Fruit fly (Drosophila melanogaster) whole organism, embryonic: ENCODE data around the gene tj.

Experiments used
- Adf1 ChIP-seq: fragments of 200-800 bp; sonication (Bioruptor generic); IDR thresholded peaks from 2 replicates; pipeline ENCODE4 v1.3.6; 2022; ENCODE audit warnings: missing biosample characterization, missing genetic modification characterization
- B-H1 ChIP-seq: fragments of 200-800 bp; sonication (Bioruptor generic); IDR thresholded peaks from 3 replicates; pipeline ENCODE4 v1.3.6; 2022; ENCODE audit warnings: missing biosample characterization, missing genetic modification characterization
- BEAF-32 ChIP-seq: fragments of 200-800 bp; sonication (Bioruptor generic); optimal IDR thresholded peaks from 3 replicates; lab custom pipeline; 2017; ENCODE audit warnings: missing biosample characterization, missing genetic modification characterization, mild to moderate bottlenecking, moderate library complexity, missing genetic modification reagents
- BtbVII ChIP-seq: fragments of 200-800 bp; sonication (Bioruptor generic); optimal IDR thresholded peaks from 3 replicates; lab custom pipeline; 2017; ENCODE audit warnings: missing biosample characterization, mild to moderate bottlenecking, missing genetic modification characterization
- CG10366 ChIP-seq: fragments of 200-800 bp; sonication (Bioruptor generic); IDR thresholded peaks from 2 replicates; pipeline ENCODE4 v1.3.6; 2022; ENCODE audit warnings: missing biosample characterization, missing genetic modification characterization
- CG11247 ChIP-seq: fragments of 200-800 bp; sonication (Bioruptor generic); IDR thresholded peaks from 2 replicates; pipeline ENCODE4 v1.3.6; 2022; ENCODE audit warnings: missing biosample characterization, missing genetic modification characterization
- CG11398 ChIP-seq: fragments of 200-800 bp; sonication (Bioruptor generic); optimal IDR thresholded peaks from 2 replicates; lab custom pipeline; 2016; ENCODE audit warnings: missing biosample characterization, missing genetic modification characterization
- CG12155 ChIP-seq: fragments of 200-800 bp; sonication (Bioruptor generic); optimal IDR thresholded peaks from 3 replicates; lab custom pipeline; 2016; ENCODE audit warnings: missing biosample characterization, missing genetic modification characterization
- CG13123 ChIP-seq: fragments of 200-800 bp; sonication (Bioruptor generic); optimal IDR thresholded peaks from 2 replicates; lab custom pipeline; 2016; ENCODE audit warnings: missing biosample characterization, missing genetic modification characterization
- CG13894 ChIP-seq: fragments of 200-800 bp; sonication (Bioruptor generic); optimal IDR thresholded peaks from 3 replicates; lab custom pipeline; 2018; ENCODE audit warnings: missing biosample characterization, mild to moderate bottlenecking, missing genetic modification characterization, moderate library complexity
- CG17359 ChIP-seq: fragments of 200-800 bp; sonication (Bioruptor generic); optimal IDR thresholded peaks from 3 replicates; lab custom pipeline; 2018; ENCODE audit warnings: missing biosample characterization, mild to moderate bottlenecking, missing genetic modification characterization, moderate library complexity
- CG17612 ChIP-seq: fragments of 200-800 bp; sonication (Bioruptor generic); IDR thresholded peaks from 2 replicates; pipeline ENCODE4 v1.3.6; 2022; ENCODE audit warnings: missing biosample characterization, missing genetic modification characterization
- CG18011 ChIP-seq: fragments of 200-800 bp; sonication (Bioruptor generic); optimal IDR thresholded peaks from 2 replicates; lab custom pipeline; 2017; ENCODE audit warnings: missing biosample characterization, missing genetic modification characterization, mild to moderate bottlenecking, moderate library complexity, missing genotype
- CG18764 ChIP-seq: fragments of 200-800 bp; sonication (Bioruptor generic); optimal IDR thresholded peaks from 3 replicates; lab custom pipeline; 2016; ENCODE audit warnings: missing biosample characterization, missing genetic modification characterization
- CG2116 ChIP-seq: fragments of 200-800 bp; sonication (Bioruptor generic); optimal IDR thresholded peaks from 3 replicates; lab custom pipeline; 2018; ENCODE audit warnings: missing biosample characterization, mild to moderate bottlenecking, missing genetic modification characterization
- CG2120 ChIP-seq: fragments of 200-800 bp; sonication (Bioruptor generic); optimal IDR thresholded peaks from 3 replicates; lab custom pipeline; 2016; ENCODE audit warnings: missing biosample characterization, missing genetic modification characterization
- CG3065 ChIP-seq: fragments of 200-800 bp; sonication (Bioruptor generic); optimal IDR thresholded peaks from 2 replicates; lab custom pipeline; 2016; ENCODE audit warnings: missing biosample characterization, missing genetic modification characterization
- CG3995 ChIP-seq: fragments of 200-800 bp; sonication (Bioruptor generic); optimal IDR thresholded peaks from 3 replicates; lab custom pipeline; 2016; ENCODE audit warnings: missing biosample characterization, missing genetic modification characterization
- CG7271 ChIP-seq: fragments of 200-800 bp; sonication (Bioruptor generic); optimal IDR thresholded peaks from 2 replicates; lab custom pipeline; 2018; ENCODE audit warnings: missing biosample characterization, mild to moderate bottlenecking, missing genetic modification characterization, moderate library complexity
- CG7786 ChIP-seq: fragments of 200-800 bp; sonication (Bioruptor generic); optimal IDR thresholded peaks from 2 replicates; lab custom pipeline; 2016; ENCODE audit warnings: missing biosample characterization, missing genetic modification characterization
- CG8388 ChIP-seq: fragments of 200-800 bp; sonication (Bioruptor generic); optimal IDR thresholded peaks from 2 replicates; lab custom pipeline; 2019; ENCODE audit warnings: missing biosample characterization, mild to moderate bottlenecking, missing genetic modification characterization, moderate library complexity
- Dp ChIP-seq: fragments of 200-800 bp; sonication (Bioruptor generic); optimal IDR thresholded peaks from 2 replicates; lab custom pipeline; 2018; ENCODE audit warnings: missing biosample characterization, mild to moderate bottlenecking, missing genetic modification characterization, moderate library complexity
- GATAe ChIP-seq: fragments of 200-800 bp; sonication (Bioruptor generic); conservative IDR thresholded peaks from 2 replicates; pipeline ENCODE4 v1.3.6; 2022; ENCODE audit warnings: missing biosample characterization, missing genetic modification characterization
- HLHmδ ChIP-seq: fragments of 200-800 bp; sonication (Bioruptor generic); optimal IDR thresholded peaks from 2 replicates; lab custom pipeline; 2018; ENCODE audit warnings: missing biosample characterization, mild to moderate bottlenecking, missing genetic modification characterization, moderate library complexity
- Lim3 ChIP-seq: fragments of 200-800 bp; sonication (Bioruptor generic); IDR thresholded peaks from 2 replicates; pipeline ENCODE4 v1.3.6; 2022; ENCODE audit warnings: missing biosample characterization, missing genetic modification characterization
- Mad ChIP-seq: fragments of 200-800 bp; sonication (Bioruptor generic); optimal IDR thresholded peaks from 2 replicates; lab custom pipeline; 2016; ENCODE audit warnings: missing biosample characterization, missing genetic modification characterization
- Spps ChIP-seq: fragments of 200-800 bp; sonication (Bioruptor generic); optimal IDR thresholded peaks from 2 replicates; lab custom pipeline; 2018; ENCODE audit warnings: missing biosample characterization, mild to moderate bottlenecking, missing genetic modification characterization
- Sry-β ChIP-seq: fragments of 200-800 bp; sonication (Bioruptor generic); optimal IDR thresholded peaks from 2 replicates; lab custom pipeline; 2018; ENCODE audit warnings: missing biosample characterization, mild to moderate bottlenecking, missing genetic modification characterization, moderate library complexity
- ac ChIP-seq: fragments of 200-800 bp; sonication (Bioruptor generic); optimal IDR thresholded peaks from 3 replicates; lab custom pipeline; 2017; ENCODE audit warnings: missing biosample characterization, mild to moderate bottlenecking, missing genetic modification characterization
- croc ChIP-seq: fragments of 200-800 bp; sonication (Bioruptor generic); conservative IDR thresholded peaks from 3 replicates; pipeline ENCODE4 v1.3.6; 2022; ENCODE audit warnings: missing biosample characterization, missing genetic modification characterization
- crol ChIP-seq: fragments of 200-800 bp; sonication (Bioruptor generic); IDR thresholded peaks from 2 replicates; pipeline ENCODE4 v1.3.6; 2022; ENCODE audit warnings: missing biosample characterization, missing genetic modification characterization
- emc ChIP-seq: fragments of 200-800 bp; sonication (Bioruptor generic); optimal IDR thresholded peaks from 2 replicates; lab custom pipeline; 2016; ENCODE audit warnings: missing biosample characterization, missing genetic modification characterization
- eyg ChIP-seq: fragments of 200-800 bp; sonication (Bioruptor generic); optimal IDR thresholded peaks from 3 replicates; lab custom pipeline; 2016; ENCODE audit warnings: missing biosample characterization, missing genetic modification characterization
- fd3F ChIP-seq: fragments of 200-800 bp; sonication (Bioruptor generic); optimal IDR thresholded peaks from 2 replicates; lab custom pipeline; 2018; ENCODE audit warnings: missing biosample characterization, mild to moderate bottlenecking, missing genetic modification characterization, moderate library complexity
- fru ChIP-seq: fragments of >200 bp; optimal IDR thresholded peaks from 2 replicates; lab custom pipeline; 2017
- gem ChIP-seq: fragments of 200-800 bp; sonication (Bioruptor generic); optimal IDR thresholded peaks from 2 replicates; lab custom pipeline; 2019; ENCODE audit warnings: missing biosample characterization, mild to moderate bottlenecking, missing genetic modification characterization, moderate library complexity
- hth ChIP-seq: fragments of >200 bp; optimal IDR thresholded peaks from 2 replicates; lab custom pipeline; 2017; ENCODE audit warnings: inconsistent platforms
- kay ChIP-seq: fragments of 200-800 bp; sonication (Bioruptor generic); optimal IDR thresholded peaks from 2 replicates; lab custom pipeline; 2016; ENCODE audit warnings: missing biosample characterization, missing genetic modification characterization
- nerfin-1 ChIP-seq: fragments of 200-800 bp; sonication (Bioruptor generic); optimal IDR thresholded peaks from 3 replicates; lab custom pipeline; 2019; ENCODE audit warnings: missing biosample characterization, mild to moderate bottlenecking, missing genetic modification characterization, moderate library complexity
- otp ChIP-seq: fragments of 200-800 bp; sonication (Bioruptor generic); IDR thresholded peaks from 3 replicates; pipeline ENCODE4, ENCODE4 v1.3.6; 2022; ENCODE audit warnings: missing biosample characterization, missing genetic modification characterization
- pnt ChIP-seq: fragments of 200-800 bp; sonication (Bioruptor generic); optimal IDR thresholded peaks from 3 replicates; lab custom pipeline; 2016; ENCODE audit warnings: missing biosample characterization, missing genetic modification characterization
- prd ChIP-seq, 3 experiments: fragments of >200 bp in 2 of 3; fragments of 200-800 bp in 1 of 3; sonication (Bioruptor generic) in 1 of 3; optimal IDR thresholded peaks in 2 of 3; IDR thresholded peaks in 1 of 3; 2 replicates in 2 of 3; 3 replicates in 1 of 3; pipeline versions ENCODE4 v1.3.6 to Lab custom; 2017 to 2022; ENCODE audit warnings: missing biosample characterization in 1 of 3, missing genetic modification characterization in 1 of 3
- rib ChIP-seq: fragments of 200-800 bp; sonication (Bioruptor generic); IDR thresholded peaks from 2 replicates; pipeline ENCODE4 v1.3.6; 2022; ENCODE audit warnings: missing biosample characterization, missing genetic modification characterization
- slp2 ChIP-seq: fragments of 200-800 bp; sonication (Bioruptor generic); optimal IDR thresholded peaks from 2 replicates; lab custom pipeline; 2016; ENCODE audit warnings: missing biosample characterization, missing genetic modification characterization
- sna ChIP-seq: fragments of 200-800 bp; sonication (Bioruptor generic); IDR thresholded peaks from 2 replicates; pipeline ENCODE4 v1.3.6; 2022; ENCODE audit warnings: missing biosample characterization, missing genetic modification characterization; ENCODE audit not compliant: partially characterized antibody
- so ChIP-seq: fragments of 200-800 bp; sonication (Bioruptor generic); IDR thresholded peaks from 3 replicates; pipeline ENCODE4 v1.3.6; 2022; ENCODE audit warnings: missing biosample characterization, missing genetic modification characterization
- ssp ChIP-seq: fragments of 200-800 bp; sonication (Bioruptor generic); IDR thresholded peaks from 2 replicates; pipeline ENCODE4 v1.3.6; 2022; ENCODE audit warnings: missing biosample characterization, missing genetic modification characterization
- tup ChIP-seq: fragments of 200-800 bp; sonication (Bioruptor generic); optimal IDR thresholded peaks from 2 replicates; lab custom pipeline; 2016; ENCODE audit warnings: missing biosample characterization, mild to moderate bottlenecking, missing genetic modification characterization, moderate library complexity
- unpg ChIP-seq: fragments of 200-800 bp; sonication (Bioruptor generic); optimal IDR thresholded peaks from 3 replicates; lab custom pipeline; 2018; ENCODE audit warnings: missing biosample characterization, mild to moderate bottlenecking, missing genetic modification characterization, moderate library complexity
- zf30C ChIP-seq: fragments of 200-800 bp; sonication (Bioruptor generic); optimal IDR thresholded peaks from 3 replicates; lab custom pipeline; 2018; ENCODE audit warnings: missing biosample characterization, mild to moderate bottlenecking, missing genetic modification characterization

The tj gene

DNA sequence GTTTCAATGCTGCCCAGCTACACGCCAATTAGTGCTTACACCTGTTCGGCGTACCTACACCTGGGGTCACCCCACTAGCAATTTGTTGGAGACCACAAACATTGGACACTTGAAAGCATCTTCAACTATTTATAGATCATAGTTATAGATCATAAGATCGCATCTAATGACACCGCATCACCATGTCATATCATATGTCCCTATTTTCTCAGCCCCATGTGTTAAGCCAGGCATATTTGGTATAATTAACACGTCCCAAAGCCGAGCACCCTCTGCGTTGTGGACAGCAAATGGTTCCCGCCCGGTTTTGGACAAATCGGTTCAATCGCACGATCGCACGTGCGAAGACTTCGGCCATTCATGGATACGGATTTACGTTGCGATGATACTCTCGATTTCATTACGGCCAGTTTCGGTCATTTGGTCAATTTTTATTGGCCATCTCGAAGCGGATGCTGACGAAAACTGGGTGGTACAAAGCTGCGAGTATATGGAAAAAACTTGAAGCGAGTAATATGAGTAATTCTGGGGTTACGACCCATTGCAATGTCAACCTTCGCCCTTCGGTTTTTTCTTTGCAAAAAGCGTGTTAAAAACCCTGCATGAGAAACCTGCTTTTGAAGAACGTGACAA lies 24.4 kb upstream of the tj start (continued):
- TF ChIP-seq CG17612 (GFP tag; lab: Robert Waterston, UW) (no peak), CG8388 (peak; percentile 87), CG12155 (peak; percentile 62), B-H1 (GFP tag; lab: Robert Waterston, UW) (peak; percentile 43; the same call in 2 of the 3 replicates), ssp (GFP tag; lab: Robert Waterston, UW) (peak; percentile 50; the same call in 1 of the 2 replicates), unpg (GFP tag; lab: Kevin White, UChicago) (peak; percentile 85), zf30C (no peak), CG11247 (GFP tag; lab: Robert Waterston, UW) (peak; percentile 53; the same call in 1 of the 2 replicates), hth (lab: Kevin White, UChicago) (no peak), CG3995 (GFP tag; lab: Kevin White, UChicago) (peak; percentile 7), CG18011 (GFP tag; lab: Kevin White, UChicago) (peak; percentile 94), BEAF-32 (GFP tag; lab: Kevin White, UChicago) (peak; percentile 7), nerfin-1 (tag; lab: Kevin White, UChicago) (peak; percentile 61), Lim3 (GFP tag; lab: Robert Waterston, UW) (peak; percentile 66; the same call in 1 of the 2 replicates), Sry-β (no peak), GATAe (GFP tag; lab: Robert Waterston, UW) (no peak), Spps (no peak), CG2120 (GFP tag; lab: Kevin White, UChicago) (peak; percentile 75), rib (peak; percentile 61; the same call in 1 of the 2 replicates), prd (optimal IDR thresholded peaks at IDR 0.05; lab: Kevin White, UChicago) (no peak), prd (GFP tag; IDR thresholded peaks at IDR 0.05; lab: Robert Waterston, UW) (peak; percentile 72), emc (GFP tag; lab: Kevin White, UChicago) (no peak), sna (no peak), CG7271 (no peak), eyg (GFP tag; lab: Kevin White, UChicago) (peak; percentile 60), CG10366 (peak; percentile 96), gem (tag; lab: Kevin White, UChicago) (peak; percentile 84), kay (GFP tag; lab: Kevin White, UChicago) (peak; percentile 57), so (GFP tag; lab: Robert Waterston, UW) (peak; percentile 76), fru (no peak), croc (peak; percentile 45; the same call in 2 of the 3 replicates), CG7786 (GFP tag; lab: Kevin White, UChicago) (peak; percentile 74), CG11398 (peak; percentile 71), otp (GFP tag; lab: Robert Waterston, UW) (peak; percentile 83), tup (GFP tag; lab: Kevin White, UChicago) (peak; percentile 37), CG13123 (peak; percentile 67), ac (peak; percentile 25), Dp (no peak), CG17359 (peak; percentile 82), CG2116 (GFP tag; lab: Kevin White, UChicago) (peak; percentile 59), pnt (GFP tag; lab: Kevin White, UChicago) (peak; percentile 86), fd3F (GFP tag; lab: Kevin White, UChicago) (peak; percentile 88), Adf1 (peak; percentile 44; the same call in 1 of the 2 replicates), crol (GFP tag; lab: Robert Waterston, UW) (peak; percentile 10; the same call in 1 of the 2 replicates), Mad (GFP tag; lab: Kevin White, UChicago) (peak; percentile 74), BtbVII (peak; percentile 46), slp2 (peak; percentile 61), CG13894 (no peak), CG18764 (peak; percentile 22), HLHmδ (GFP tag; lab: Kevin White, UChicago) (no peak), CG3065 (GFP tag; lab: Kevin White, UChicago) (peak; percentile 77)
